Fruit fly (Drosophila melanogaster): Measurements from ENCODE around the gene Ir40a.

dm6 chr2L:22163302-22163701 lies 50.9 kb downstream of the Ir40a start:
- TF ChIP-seq psq (GFP tag; optimal IDR thresholded peaks at IDR 0.05): no peak
- no peak for TF ChIP-seq br (GFP tag; optimal IDR thresholded peaks at IDR 0.05)
- no peak for TF ChIP-seq Myc (optimal IDR thresholded peaks at IDR 0.05)
- TF ChIP-seq Abd-B (GFP tag; optimal IDR thresholded peaks at IDR 0.05): no peak
- TF ChIP-seq CG9705 (GFP tag; optimal IDR thresholded peaks at IDR 0.05): no peak
- no peak for TF ChIP-seq CG32264 (GFP tag; optimal IDR thresholded peaks at IDR 0.05)
- TF ChIP-seq foxo (GFP tag; optimal IDR thresholded peaks at IDR 0.05): no peak
- TF ChIP-seq ey (GFP tag; optimal IDR thresholded peaks at IDR 0.05): no peak
- TF ChIP-seq Dif (GFP tag; optimal IDR thresholded peaks at IDR 0.05; ENCODE audit: partially characterized antibody): no peak
- no peak for TF ChIP-seq HLH106 (tag; optimal IDR thresholded peaks at IDR 0.05)
- TF ChIP-seq Hr78 (GFP tag; optimal IDR thresholded peaks at IDR 0.05): no peak
- TF ChIP-seq tai (GFP tag; optimal IDR thresholded peaks at IDR 0.05): no peak
- TF ChIP-seq sv (GFP tag; optimal IDR thresholded peaks at IDR 0.05): no peak
- no peak for TF ChIP-seq Sp1 (GFP tag; optimal IDR thresholded peaks at IDR 0.05)
